Worm (Caenorhabditis elegans) whole organism, young adult: ENCODE results near the gene gei-1.

Experiments used
- B0261.1 ChIP-seq: sonication (generic microtip); optimal IDR thresholded peaks from 2 replicates; lab custom pipeline; 2016; ENCODE audit warnings: mild to moderate bottlenecking, missing genetic modification characterization, moderate library complexity, missing compliant biosample characterization
- B0336.3 ChIP-seq: fragments of 200-800 bp; sonication (Bioruptor generic); IDR thresholded peaks from 2 replicates; pipeline ENCODE4 v1.3.6; 2022; ENCODE audit warnings: missing genetic modification characterization, missing compliant biosample characterization
- D2030.7 ChIP-seq: fragments of 200-800 bp; sonication (Bioruptor generic); IDR thresholded peaks from 2 replicates; pipeline ENCODE4 v1.3.6; 2022; ENCODE audit warnings: missing genetic modification reagents, missing genetic modification characterization, missing compliant biosample characterization
- F22D6.2 ChIP-seq: sonication (generic microtip); optimal IDR thresholded peaks from 2 replicates; lab custom pipeline; 2016; ENCODE audit warnings: mild to moderate bottlenecking, missing genetic modification characterization, missing compliant biosample characterization
- F33H1.4 ChIP-seq: fragments of 200-800 bp; sonication (Bioruptor generic); IDR thresholded peaks from 2 replicates; pipeline ENCODE4 v1.3.6; 2022; ENCODE audit warnings: missing genetic modification reagents, missing genetic modification characterization, missing compliant biosample characterization
- F37B4.10 ChIP-seq: fragments of 200-800 bp; sonication (Bioruptor generic); IDR thresholded peaks from 2 replicates; pipeline ENCODE4 v1.3.6; 2022; ENCODE audit warnings: missing genetic modification characterization, missing compliant biosample characterization
- F39B2.1 ChIP-seq: fragments of 200-800 bp; sonication (Bioruptor generic); IDR thresholded peaks from 2 replicates; pipeline ENCODE4 v1.3.6; 2022; ENCODE audit warnings: missing genetic modification reagents, missing genetic modification characterization, missing compliant biosample characterization
- F52B5.7 ChIP-seq: sonication (generic microtip); optimal IDR thresholded peaks from 2 replicates; lab custom pipeline; 2016; ENCODE audit warnings: mild to moderate bottlenecking, missing genetic modification characterization, missing compliant biosample characterization
- F55B11.4 ChIP-seq: sonication (generic microtip); optimal IDR thresholded peaks from 2 replicates; lab custom pipeline; 2016; ENCODE audit warnings: missing compliant biosample characterization, missing genetic modification characterization, borderline replicate concordance; ENCODE audit not compliant: insufficient read depth
- F57C9.4 ChIP-seq: sonication (generic microtip); optimal IDR thresholded peaks from 2 replicates; lab custom pipeline; 2017; ENCODE audit warnings: mild to moderate bottlenecking, missing genetic modification characterization, missing compliant biosample characterization
- K11D2.4 ChIP-seq: fragments of 200-800 bp; sonication (Bioruptor generic); IDR thresholded peaks from 2 replicates; pipeline ENCODE4 v1.3.6; 2022; ENCODE audit warnings: missing genetic modification reagents, missing genetic modification characterization, missing compliant biosample characterization
- Y53G8AR.9 ChIP-seq: fragments of 200-800 bp; sonication (Bioruptor generic); conservative IDR thresholded peaks from 2 replicates; pipeline ENCODE4 v1.3.6; 2022; ENCODE audit warnings: missing genetic modification reagents, missing genetic modification characterization, missing compliant biosample characterization
- atf-7 ChIP-seq: sonication (generic microtip); optimal IDR thresholded peaks from 2 replicates; lab custom pipeline; 2017; ENCODE audit warnings: mild to moderate bottlenecking, missing genetic modification characterization, missing compliant biosample characterization
- attf-3 ChIP-seq: fragments of 200-800 bp; sonication (Bioruptor generic); conservative IDR thresholded peaks from 2 replicates; pipeline ENCODE4 v1.3.6; 2022; ENCODE audit warnings: missing genetic modification reagents, missing genetic modification characterization, missing compliant biosample characterization
- attf-5 ChIP-seq: fragments of 200-800 bp; sonication (Bioruptor generic); optimal IDR thresholded peaks from 2 replicates; lab custom pipeline; 2018; ENCODE audit warnings: mild to moderate bottlenecking, missing genetic modification characterization, missing compliant biosample characterization
- bed-1 ChIP-seq: fragments of 200-800 bp; sonication (Bioruptor generic); IDR thresholded peaks from 2 replicates; pipeline ENCODE4 v1.3.6; 2022; ENCODE audit warnings: missing genetic modification reagents, missing genetic modification characterization, missing compliant biosample characterization
- ccch-3 ChIP-seq: fragments of 200-800 bp; sonication (Bioruptor generic); optimal IDR thresholded peaks from 2 replicates; lab custom pipeline; 2018; ENCODE audit warnings: mild to moderate bottlenecking, missing genetic modification characterization, missing compliant biosample characterization
- ceh-100 ChIP-seq: fragments of 200-800 bp; sonication (Bioruptor generic); IDR thresholded peaks from 2 replicates; pipeline ENCODE4 v1.3.6; 2022; ENCODE audit warnings: missing genetic modification reagents, missing genetic modification characterization, missing compliant biosample characterization
- ceh-27 ChIP-seq: fragments of 200-800 bp; sonication (Bioruptor generic); optimal IDR thresholded peaks from 2 replicates; lab custom pipeline; 2018; ENCODE audit warnings: mild to moderate bottlenecking, missing genetic modification characterization, moderate library complexity, missing compliant biosample characterization
- ceh-40 ChIP-seq: fragments of 200-800 bp; sonication (Bioruptor generic); IDR thresholded peaks from 2 replicates; pipeline ENCODE4 v1.3.6; 2022; ENCODE audit warnings: missing genetic modification characterization, missing compliant biosample characterization
- chd-7 ChIP-seq: sonication (generic microtip); optimal IDR thresholded peaks from 2 replicates; lab custom pipeline; 2016; ENCODE audit warnings: mild to moderate bottlenecking, missing genetic modification characterization, moderate library complexity, missing compliant biosample characterization
- dox-1 ChIP-seq: fragments of 200-800 bp; sonication (Bioruptor generic); IDR thresholded peaks from 2 replicates; pipeline ENCODE4 v1.3.6; 2022; ENCODE audit warnings: missing genetic modification reagents, missing genetic modification characterization, missing compliant biosample characterization
- dpff-1 ChIP-seq: sonication (generic microtip); optimal IDR thresholded peaks from 2 replicates; lab custom pipeline; 2017; ENCODE audit warnings: mild to moderate bottlenecking, missing genetic modification characterization, missing compliant biosample characterization
- egl-44 ChIP-seq: fragments of 200-800 bp; sonication (Bioruptor generic); IDR thresholded peaks from 2 replicates; pipeline ENCODE4 v1.3.6; 2022; ENCODE audit warnings: missing genetic modification reagents, missing genetic modification characterization, missing compliant biosample characterization
- hsf-1 ChIP-seq: fragments of 200-800 bp; sonication (Bioruptor generic); IDR thresholded peaks from 2 replicates; pipeline ENCODE4 v1.3.6; 2022; ENCODE audit warnings: missing genetic modification reagents, missing genetic modification characterization, missing compliant biosample characterization
- lag-1 ChIP-seq: fragments of 200-800 bp; sonication (Bioruptor generic); IDR thresholded peaks from 2 replicates; pipeline ENCODE4 v1.3.6; 2022; ENCODE audit warnings: missing genetic modification reagents, missing genetic modification characterization, missing compliant biosample characterization
- let-526 ChIP-seq: fragments of 200-800 bp; sonication (Bioruptor generic); IDR thresholded peaks from 2 replicates; pipeline ENCODE4 v1.3.6; 2022; ENCODE audit warnings: missing genetic modification reagents, missing genetic modification characterization, missing compliant biosample characterization
- lin-35 ChIP-seq, 3 experiments: fragments of 150-350 bp in 2 of 3; sonication (generic microtip) in 1 of 3; optimal IDR thresholded peaks; 2 replicates each; lab custom pipeline; 2014 to 2018; ENCODE audit warnings: missing biosample characterization in 3 of 3, missing genetic modification characterization in 3 of 3, missing genetic modification reagents in 3 of 3
- lin-54 ChIP-seq: fragments of 200-800 bp; sonication (Bioruptor generic); optimal IDR thresholded peaks from 2 replicates; lab custom pipeline; 2018; ENCODE audit warnings: mild to moderate bottlenecking, missing genetic modification characterization, missing compliant biosample characterization
- lsl-1 ChIP-seq: fragments of 200-800 bp; sonication (Bioruptor generic); optimal IDR thresholded peaks from 2 replicates; lab custom pipeline; 2018; ENCODE audit warnings: mild to moderate bottlenecking, missing genetic modification characterization, moderate library complexity, missing compliant biosample characterization
- mcd-1 ChIP-seq: fragments of 200-800 bp; sonication (Bioruptor generic); IDR thresholded peaks from 2 replicates; pipeline ENCODE4 v1.3.6; 2022; ENCODE audit warnings: missing genetic modification reagents, missing genetic modification characterization, missing compliant biosample characterization
- mes-4 ChIP-seq: sonication (generic microtip); optimal IDR thresholded peaks from 2 replicates; lab custom pipeline; 2016; ENCODE audit warnings: missing genotype, missing genetic modification characterization, missing compliant biosample characterization
- nfya-1 ChIP-seq: sonication (generic microtip); optimal IDR thresholded peaks from 2 replicates; lab custom pipeline; 2017; ENCODE audit warnings: antibody characterized with exemption, missing compliant biosample characterization, missing genetic modification characterization, borderline replicate concordance; ENCODE audit not compliant: insufficient read depth
- nfyb-1 ChIP-seq: fragments of 200-800 bp; sonication (Bioruptor generic); IDR thresholded peaks from 2 replicates; pipeline ENCODE4 v1.3.6; 2022; ENCODE audit warnings: missing genetic modification reagents, missing genetic modification characterization, missing compliant biosample characterization
- nhr-27 ChIP-seq: fragments of 200-800 bp; sonication (Bioruptor generic); optimal IDR thresholded peaks from 2 replicates; lab custom pipeline; 2018; ENCODE audit warnings: mild to moderate bottlenecking, missing genetic modification characterization, moderate library complexity, missing compliant biosample characterization
- pbrm-1 ChIP-seq: fragments of 200-800 bp; sonication (Bioruptor generic); IDR thresholded peaks from 2 replicates; pipeline ENCODE4 v1.3.6; 2022; ENCODE audit warnings: missing genetic modification reagents, missing genetic modification characterization, missing compliant biosample characterization
- rec-8 ChIP-seq, 2 experiments: sonication (generic microtip); optimal IDR thresholded peaks; 2 replicates each; lab custom pipeline; 2016; ENCODE audit warnings: mild to moderate bottlenecking in 2 of 2, missing genetic modification characterization in 2 of 2, missing genetic modification reagents in 2 of 2, missing genotype in 2 of 2, missing biosample characterization in 1 of 2, missing compliant biosample characterization in 1 of 2, moderate library complexity in 1 of 2
- repo-1 ChIP-seq: sonication (generic microtip); optimal IDR thresholded peaks from 2 replicates; lab custom pipeline; 2017; ENCODE audit warnings: mild to moderate bottlenecking, missing genetic modification characterization, missing compliant biosample characterization
- snpc-4 ChIP-seq, 5 experiments: fragments of 150-350 bp in 1 of 5; sonication (generic microtip) in 4 of 5; optimal IDR thresholded peaks; 2 replicates each; lab custom pipeline; 2014 to 2018; ENCODE audit warnings: missing genetic modification characterization in 5 of 5, missing biosample characterization in 3 of 5, antibody characterized with exemption in 2 of 5, mild to moderate bottlenecking in 2 of 5, missing compliant biosample characterization in 2 of 5, missing genotype in 2 of 5, moderate library complexity in 2 of 5, missing genetic modification reagents in 1 of 5
- sptf-2 ChIP-seq: fragments of 200-800 bp; sonication (Bioruptor generic); optimal IDR thresholded peaks from 2 replicates; lab custom pipeline; 2018; ENCODE audit warnings: mild to moderate bottlenecking, missing genetic modification characterization, missing compliant biosample characterization
- tbp1 ChIP-seq: fragments of 200-800 bp; sonication (Bioruptor generic); optimal IDR thresholded peaks from 2 replicates; lab custom pipeline; 2018; ENCODE audit warnings: mild to moderate bottlenecking, missing genetic modification characterization, missing compliant biosample characterization
- tbx-9 ChIP-seq: sonication (generic microtip); optimal IDR thresholded peaks from 2 replicates; lab custom pipeline; 2016; ENCODE audit warnings: borderline replicate concordance, missing genetic modification characterization, inconsistent platforms, missing compliant biosample characterization
- unc-62 ChIP-seq: fragments of 150-350 bp; optimal IDR thresholded peaks from 2 replicates; lab custom pipeline; 2014; ENCODE audit warnings: missing biosample characterization, missing genetic modification reagents, missing genetic modification characterization
- zfh-2 ChIP-seq: fragments of 200-800 bp; sonication (Bioruptor generic); conservative IDR thresholded peaks from 2 replicates; pipeline ENCODE4 v1.3.6; 2022; ENCODE audit warnings: missing genetic modification reagents, missing genetic modification characterization, missing compliant biosample characterization
- ztf-18 ChIP-seq: sonication (generic microtip); optimal IDR thresholded peaks from 2 replicates; lab custom pipeline; 2016; ENCODE audit warnings: missing genotype, mild to moderate bottlenecking, missing genetic modification characterization, missing compliant biosample characterization
- ztf-3 ChIP-seq: fragments of 200-800 bp; sonication (Bioruptor generic); optimal IDR thresholded peaks from 2 replicates; lab custom pipeline; 2018; ENCODE audit warnings: mild to moderate bottlenecking, missing genetic modification characterization, missing compliant biosample characterization

Gene gei-1

DNA sequence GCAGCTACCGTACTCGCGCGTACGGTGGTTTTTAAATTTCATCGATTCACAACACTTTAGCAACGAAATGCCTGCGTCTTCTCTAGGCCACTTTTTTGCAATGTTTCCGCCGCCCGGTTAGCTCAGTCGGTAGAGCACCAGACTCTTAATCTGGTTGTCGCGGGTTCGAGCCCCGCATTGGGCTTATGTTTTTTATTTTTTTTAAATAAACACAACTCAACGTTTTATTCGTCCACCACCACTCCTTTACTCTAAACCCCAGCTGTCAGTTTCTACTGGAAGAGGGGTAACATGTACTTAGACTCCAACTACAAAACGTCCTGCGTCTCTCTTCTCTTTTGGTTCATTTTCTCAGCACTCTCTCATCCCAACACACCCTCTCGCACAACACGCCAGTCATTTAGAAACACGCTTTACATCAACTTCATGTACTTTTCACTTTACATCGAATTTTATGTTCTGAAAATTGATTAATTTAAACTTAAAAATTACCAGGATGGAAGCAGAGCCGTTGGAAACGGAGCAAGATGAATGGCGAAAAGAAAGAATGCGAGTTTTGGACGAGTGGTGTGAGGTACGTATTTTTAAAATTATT lies 44.9 kb downstream of the gei-1 start, which contains the start of the genes elmd-1 and hecw-1 (continued):
- TF ChIP-seq pbrm-1 (GFP tag; lab: Robert Waterston, UW) (peak; percentile 70; the same call in 1 of the 2 replicates), ztf-3 (GFP tag; lab: Kevin White, UChicago) (no peak), sptf-2 (GFP tag; lab: Kevin White, UChicago) (peak; percentile 7), F37B4.10 (GFP tag; lab: Robert Waterston, UW) (no peak), nfya-1 (no peak), F52B5.7 (tag; lab: Kevin White, UChicago) (peak; percentile 3), F55B11.4 (tag; lab: Kevin White, UChicago) (no peak), ceh-27 (GFP tag; lab: Kevin White, UChicago) (peak; percentile 36), chd-7 (tag; lab: Kevin White, UChicago) (peak; percentile 51), egl-44 (GFP tag; lab: Robert Waterston, UW) (peak; percentile 72; the same call in 1 of the 2 replicates), bed-1 (GFP tag; lab: Robert Waterston, UW) (no peak), ceh-100 (0 out of 2 replicates have a peak, but pooled peaks have one; percentile 29), F33H1.4 (peak; percentile 78), tbp1 (GFP tag; lab: Kevin White, UChicago) (peak; percentile 97), nhr-27 (tag; lab: Kevin White, UChicago) (no peak), F39B2.1 (GFP tag; lab: Robert Waterston, UW) (no peak), Y53G8AR.9 (GFP tag; lab: Robert Waterston, UW) (0 out of 2 replicates have a peak, but pooled peaks have one; percentile 20), K11D2.4 (GFP tag; lab: Robert Waterston, UW) (0 out of 2 replicates have a peak, but pooled peaks have one; percentile 29), D2030.7 (GFP tag; lab: Robert Waterston, UW) (peak; percentile 77), B0261.1 (tag; lab: Kevin White, UChicago) (peak; percentile 91), repo-1 (tag; lab: Kevin White, UChicago) (peak; percentile 46), tbx-9 (tag; lab: Kevin White, UChicago) (no peak), let-526 (GFP tag; lab: Robert Waterston, UW) (no peak), snpc-4 (GFP tag; optimal IDR thresholded peaks at IDR 0.05; lab: Kevin White, UChicago) (no peak), snpc-4 (tag; optimal IDR thresholded peaks at IDR 0.05; lab: Kevin White, UChicago) (peak in 3 of 4 experiments; percentile 28 to 59 (median 29)), ceh-40 (GFP tag; lab: Robert Waterston, UW) (no peak), hsf-1 (GFP tag; lab: Robert Waterston, UW) (0 out of 2 replicates have a peak, but pooled peaks have one; percentile 35), attf-5 (GFP tag; lab: Kevin White, UChicago) (peak; percentile 56), atf-7 (tag; lab: Kevin White, UChicago) (peak; percentile 45), mes-4 (tag; lab: Kevin White, UChicago) (no peak), F57C9.4 (tag; lab: Kevin White, UChicago) (no peak), attf-3 (GFP tag; lab: Robert Waterston, UW) (no peak)

ce11 chrIII:3390144-3390543 lies 45.5 kb downstream of the gei-1 start:
- TF ChIP-seq lsl-1 (GFP tag; lab: Kevin White, UChicago) = peak; percentile 99
- peak; percentile 61 for TF ChIP-seq hsf-1 (GFP tag; lab: Robert Waterston, UW)
- no peak for TF ChIP-seq rec-8 (tag; optimal IDR thresholded peaks at IDR 0.05; lab: Kevin White, UChicago)
- no peak for TF ChIP-seq zfh-2 (GFP tag; lab: Robert Waterston, UW)
- no peak for TF ChIP-seq lag-1 (GFP tag; lab: Robert Waterston, UW)
- TF ChIP-seq dpff-1 (tag; lab: Kevin White, UChicago) = no peak
- TF ChIP-seq mcd-1 = peak; percentile 71
- TF ChIP-seq ceh-27 (GFP tag; lab: Kevin White, UChicago) = no peak
- TF ChIP-seq unc-62 (GFP tag; lab: Kevin White, UChicago) = no peak
- no peak for TF ChIP-seq ccch-3 (GFP tag; lab: Kevin White, UChicago)
- no peak for TF ChIP-seq lin-35 (GFP tag; optimal IDR thresholded peaks at IDR 0.05; lab: Kevin White, UChicago)
- no peak for TF ChIP-seq F22D6.2 (tag; lab: Kevin White, UChicago)
- no peak for TF ChIP-seq ztf-18
- peak; percentile 93 for TF ChIP-seq D2030.7 (GFP tag; lab: Robert Waterston, UW)
- 0 out of 2 replicates have a peak, but pooled peaks have one; percentile 36 for TF ChIP-seq nfyb-1 (GFP tag; lab: Robert Waterston, UW)
- peak; percentile 91 for TF ChIP-seq lin-54 (GFP tag; lab: Kevin White, UChicago)
- TF ChIP-seq dox-1 = peak; percentile 22; the same call in 1 of the 2 replicates
- no peak for TF ChIP-seq tbx-9 (tag; lab: Kevin White, UChicago)
- TF ChIP-seq B0336.3 (GFP tag; lab: Robert Waterston, UW) = no peak
